Worm (Caenorhabditis elegans) whole organism, L4 larva: Measurements from ENCODE around the gene tofu-2.

ENCODE experiments used
- F26F4.8 ChIP-seq: fragments of 200-800 bp; sonication (Bioruptor generic); conservative IDR thresholded peaks from 2 replicates; pipeline ENCODE4 v1.3.6; 2022; ENCODE audit warnings: missing genetic modification characterization, missing compliant biosample characterization
- T20F7.1 ChIP-seq: fragments of 200-800 bp; sonication (Bioruptor generic); optimal IDR thresholded peaks from 2 replicates; lab custom pipeline; 2018; ENCODE audit warnings: mild to moderate bottlenecking, missing genetic modification characterization, missing compliant biosample characterization
- Y5F2A.4 ChIP-seq: fragments of 200-800 bp; sonication (Bioruptor generic); optimal IDR thresholded peaks from 2 replicates; lab custom pipeline; 2018; ENCODE audit warnings: mild to moderate bottlenecking, missing genetic modification characterization, missing compliant biosample characterization
- aha-1 ChIP-seq: fragments of 150-350 bp; peaks from one replicate; lab custom pipeline; 2014; ENCODE audit warnings: missing biosample characterization, missing genetic modification characterization
- aly-2 ChIP-seq: sonication (generic microtip); optimal IDR thresholded peaks from 2 replicates; lab custom pipeline; 2018; ENCODE audit warnings: missing biosample characterization, missing genetic modification characterization
- ama-1 ChIP-seq: fragments of 150-350 bp; optimal IDR thresholded peaks from 2 replicates; lab custom pipeline; 2014; ENCODE audit warnings: inconsistent platforms, mixed read lengths
- arid-1 ChIP-seq: fragments of 200-800 bp; sonication (Bioruptor generic); conservative IDR thresholded peaks from 2 replicates; pipeline ENCODE4 v1.3.6; 2022; ENCODE audit warnings: missing genetic modification reagents, missing genetic modification characterization, missing compliant biosample characterization
- ceh-20 ChIP-seq: fragments of 200-800 bp; sonication (Bioruptor generic); IDR thresholded peaks from 2 replicates; pipeline ENCODE4 v1.3.6; 2022; ENCODE audit warnings: missing genetic modification reagents, missing genetic modification characterization, missing compliant biosample characterization
- ceh-28 ChIP-seq: fragments of 150-350 bp; optimal IDR thresholded peaks from 2 replicates; lab custom pipeline; 2014; ENCODE audit warnings: missing biosample characterization, missing genetic modification reagents, missing genetic modification characterization
- daf-12 ChIP-seq: fragments of 150-350 bp; optimal IDR thresholded peaks from 2 replicates; lab custom pipeline; 2014; ENCODE audit warnings: missing biosample characterization, missing genetic modification reagents, missing genetic modification characterization
- daf-8 ChIP-seq: fragments of 200-800 bp; sonication (Bioruptor generic); IDR thresholded peaks from 2 replicates; pipeline ENCODE4 v1.3.6; 2022; ENCODE audit warnings: missing genetic modification characterization, missing compliant biosample characterization
- dmd-6 ChIP-seq: fragments of 200-800 bp; sonication (Bioruptor generic); IDR thresholded peaks from 2 replicates; pipeline ENCODE4 v1.3.6; 2022; ENCODE audit warnings: missing genetic modification reagents, missing genetic modification characterization, missing compliant biosample characterization
- dpl-1 ChIP-seq: fragments of 150-350 bp; optimal IDR thresholded peaks from 2 replicates; lab custom pipeline; 2014; ENCODE audit warnings: missing biosample characterization, missing genetic modification reagents, missing genetic modification characterization
- dve-1 ChIP-seq: sonication (generic microtip); optimal IDR thresholded peaks from 2 replicates; lab custom pipeline; 2017; ENCODE audit warnings: antibody characterized with exemption, mild to moderate bottlenecking, missing genetic modification characterization, missing compliant biosample characterization; ENCODE audit not compliant: insufficient read depth
- egl-27 ChIP-seq: sonication (generic microtip); optimal IDR thresholded peaks from 3 replicates; lab custom pipeline; 2017; ENCODE audit warnings: missing biosample characterization, missing genetic modification reagents, missing genetic modification characterization
- egl-43 ChIP-seq: fragments of 200-800 bp; sonication (Bioruptor generic); IDR thresholded peaks from 2 replicates; pipeline ENCODE4 v1.3.6; 2022; ENCODE audit warnings: missing genetic modification reagents, missing genetic modification characterization, missing compliant biosample characterization
- fos-1 ChIP-seq: fragments of 150-350 bp; optimal IDR thresholded peaks from 2 replicates; lab custom pipeline; 2014; ENCODE audit warnings: missing biosample characterization, missing genetic modification characterization
- gei-8 ChIP-seq: fragments of 200-800 bp; sonication (Bioruptor generic); optimal IDR thresholded peaks from 2 replicates; lab custom pipeline; 2018; ENCODE audit warnings: mild to moderate bottlenecking, missing genetic modification characterization, missing compliant biosample characterization
- hif-1 ChIP-seq, 2 experiments: sonication (generic microtip); optimal IDR thresholded peaks; 2 replicates each; lab custom pipeline; 2016 to 2017; ENCODE audit warnings: missing compliant biosample characterization in 2 of 2, missing genetic modification characterization in 2 of 2, missing genetic modification reagents in 2 of 2, missing genotype in 2 of 2, mild to moderate bottlenecking in 1 of 2
- hmg-1.1 ChIP-seq: fragments of 200-800 bp; sonication (Bioruptor generic); IDR thresholded peaks from 2 replicates; pipeline ENCODE4 v1.3.6; 2022; ENCODE audit warnings: missing genetic modification reagents, missing genetic modification characterization, missing compliant biosample characterization
- lin-15B ChIP-seq: fragments of 150-350 bp; sonication (generic microtip); optimal IDR thresholded peaks from 3 replicates; lab custom pipeline; 2014; ENCODE audit warnings: missing biosample characterization, missing genetic modification characterization
- lin-38 ChIP-seq: fragments of 200-800 bp; sonication (Bioruptor generic); IDR thresholded peaks from 2 replicates; pipeline ENCODE4 v1.3.6; 2022; ENCODE audit warnings: missing genetic modification reagents, missing genetic modification characterization, missing compliant biosample characterization
- lsy-2 ChIP-seq, 2 experiments: fragments of 150-350 bp in 1 of 2; sonication (generic microtip) in 1 of 2; optimal IDR thresholded peaks; 2 replicates each; lab custom pipeline; 2014 to 2017; ENCODE audit warnings: missing biosample characterization in 2 of 2, missing genetic modification characterization in 2 of 2
- madf-9 ChIP-seq: fragments of 200-800 bp; sonication (Bioruptor generic); conservative IDR thresholded peaks from 2 replicates; pipeline ENCODE4 v1.3.6; 2022; ENCODE audit warnings: missing genetic modification reagents, missing genetic modification characterization, missing compliant biosample characterization
- mdl-1 ChIP-seq, 2 experiments: fragments of 150-350 bp in 1 of 2; sonication (generic microtip) in 1 of 2; optimal IDR thresholded peaks; 2 replicates each; lab custom pipeline; 2014 to 2017; ENCODE audit warnings: missing biosample characterization in 2 of 2, missing genetic modification characterization in 2 of 2
- mes-2 ChIP-seq: sonication (generic microtip); optimal IDR thresholded peaks from 2 replicates; lab custom pipeline; 2016; ENCODE audit warnings: missing genotype, mild to moderate bottlenecking, missing genetic modification characterization, missing compliant biosample characterization; ENCODE audit not compliant: poor library complexity, severe bottlenecking
- mxl-2 ChIP-seq: fragments of 200-800 bp; sonication (Bioruptor generic); conservative IDR thresholded peaks from 2 replicates; pipeline ENCODE4 v1.3.6; 2022; ENCODE audit warnings: missing genetic modification reagents, missing genetic modification characterization, missing compliant biosample characterization
- mxl-3 ChIP-seq: fragments of 200-800 bp; sonication (Bioruptor generic); optimal IDR thresholded peaks from 2 replicates; lab custom pipeline; 2018; ENCODE audit warnings: mild to moderate bottlenecking, missing genetic modification characterization, missing compliant biosample characterization
- nhr-11 ChIP-seq: fragments of 150-350 bp; optimal IDR thresholded peaks from 2 replicates; lab custom pipeline; 2014; ENCODE audit warnings: missing biosample characterization, missing genetic modification characterization
- nhr-28 ChIP-seq: fragments of 150-350 bp; optimal IDR thresholded peaks from 2 replicates; lab custom pipeline; 2014; ENCODE audit warnings: missing biosample characterization, missing genetic modification characterization
- nhr-41 ChIP-seq: fragments of 200-800 bp; sonication (Bioruptor generic); IDR thresholded peaks from 2 replicates; pipeline ENCODE4 v1.3.6; 2022; ENCODE audit warnings: missing genetic modification reagents, missing genetic modification characterization, missing compliant biosample characterization
- nhr-42 ChIP-seq: fragments of 200-800 bp; sonication (Bioruptor generic); IDR thresholded peaks from 2 replicates; pipeline ENCODE4 v1.3.6; 2022; ENCODE audit warnings: missing genetic modification characterization, missing compliant biosample characterization
- nhr-6 ChIP-seq: fragments of 150-350 bp; optimal IDR thresholded peaks from 2 replicates; lab custom pipeline; 2014; ENCODE audit warnings: missing biosample characterization, missing genetic modification characterization
- nhr-77 ChIP-seq: fragments of 150-350 bp; optimal IDR thresholded peaks from 2 replicates; lab custom pipeline; 2014; ENCODE audit warnings: missing biosample characterization, missing genetic modification characterization
- pha-4 ChIP-seq, 2 experiments: fragments of 150-350 bp in 1 of 2; fragments of 200-800 bp in 1 of 2; sonication (Bioruptor generic) in 1 of 2; IDR thresholded peaks in 1 of 2; optimal IDR thresholded peaks in 1 of 2; 2 replicates each; pipeline versions ENCODE4 v1.3.6 to Lab custom; 2014 to 2022; ENCODE audit warnings: missing genetic modification characterization in 2 of 2, missing genetic modification reagents in 2 of 2, missing biosample characterization in 1 of 2, missing compliant biosample characterization in 1 of 2
- pqm-1 ChIP-seq: sonication (generic microtip); optimal IDR thresholded peaks from 2 replicates; lab custom pipeline; 2017; ENCODE audit warnings: missing biosample characterization, missing genetic modification characterization
- rbr-2 ChIP-seq: sonication (generic microtip); optimal IDR thresholded peaks from 2 replicates; lab custom pipeline; 2016; ENCODE audit warnings: missing genotype, missing genetic modification characterization, missing compliant biosample characterization
- set-16 ChIP-seq: fragments of 200-800 bp; sonication (Bioruptor generic); IDR thresholded peaks from 2 replicates; pipeline ENCODE4 v1.3.6; 2022; ENCODE audit warnings: missing genetic modification reagents, missing genetic modification characterization, missing compliant biosample characterization
- spr-1 ChIP-seq: sonication (generic microtip); optimal IDR thresholded peaks from 2 replicates; lab custom pipeline; 2016; ENCODE audit warnings: mild to moderate bottlenecking, missing genetic modification characterization, missing compliant biosample characterization
- unc-62 ChIP-seq, 3 experiments: fragments of 150-350 bp in 1 of 3; sonication (generic microtip); optimal IDR thresholded peaks in 2 of 3; peaks in 1 of 3; 1 replicate in 1 of 3; 2 replicates in 2 of 3; lab custom pipeline; 2014 to 2017; ENCODE audit warnings: missing biosample characterization in 3 of 3, missing genetic modification characterization in 3 of 3, missing genetic modification reagents in 3 of 3, missing genotype in 1 of 3
- vab-7 ChIP-seq: fragments of 200-800 bp; sonication (Bioruptor generic); IDR thresholded peaks from 2 replicates; pipeline ENCODE4 v1.3.6; 2022; ENCODE audit warnings: missing genetic modification reagents, missing genetic modification characterization, missing compliant biosample characterization
- zag-1 ChIP-seq: fragments of 150-350 bp; optimal IDR thresholded peaks from 2 replicates; lab custom pipeline; 2014; ENCODE audit warnings: missing biosample characterization, missing genetic modification characterization
- zfp-2 ChIP-seq: sonication (generic microtip); optimal IDR thresholded peaks from 2 replicates; lab custom pipeline; 2016; ENCODE audit warnings: mild to moderate bottlenecking, missing genetic modification characterization, missing compliant biosample characterization
- zip-2 ChIP-seq: fragments of 150-350 bp; optimal IDR thresholded peaks from 2 replicates; lab custom pipeline; 2014; ENCODE audit warnings: missing biosample characterization, missing genetic modification characterization

Gene tofu-2

DNA sequence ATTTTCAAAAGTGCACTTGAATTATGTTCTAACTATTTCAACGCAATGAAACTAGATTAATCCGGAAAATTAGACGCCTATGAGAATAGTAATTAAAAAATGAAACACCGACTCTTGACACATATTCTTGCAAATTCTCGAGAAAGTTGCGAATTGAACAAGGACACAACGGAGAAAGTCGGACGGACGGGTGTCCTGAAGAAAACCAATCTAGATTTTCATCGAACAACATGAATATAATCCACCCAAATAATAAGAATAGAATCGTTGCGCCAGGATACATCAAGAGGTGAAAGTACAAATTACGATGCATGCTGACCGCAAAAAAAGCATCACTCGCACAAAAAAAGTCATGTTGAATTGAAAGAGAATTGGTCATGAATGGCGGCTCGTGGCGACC, 17.8 kb upstream of the tofu-2 start:
- TF ChIP-seq lin-15B (tag; lab: Kevin White, UChicago) (no peak), unc-62 (GFP tag; optimal IDR thresholded peaks at IDR 0.05 in 1 of 2; lab: Kevin White, UChicago) (peak in 1 of 2 experiments; percentile 59), unc-62 (tag; optimal IDR thresholded peaks at IDR 0.05; lab: Kevin White, UChicago) (no peak)

- TF ChIP-seq Y5F2A.4 (GFP tag; lab: Kevin White, UChicago), result no peak
- no peak for TF ChIP-seq mxl-2 (GFP tag; lab: Robert Waterston, UW)
- no peak for TF ChIP-seq dpl-1 (GFP tag; lab: Kevin White, UChicago)
- no peak for TF ChIP-seq F26F4.8 (GFP tag; lab: Robert Waterston, UW)
- no peak for TF ChIP-seq dve-1
- TF ChIP-seq nhr-41, result no peak
- TF ChIP-seq ama-1, result no peak
- no peak for TF ChIP-seq hmg-1.1 (GFP tag; lab: Robert Waterston, UW)
- TF ChIP-seq zfp-2 (tag; lab: Kevin White, UChicago), result no peak
- TF ChIP-seq dmd-6 (GFP tag; lab: Robert Waterston, UW), result no peak
- TF ChIP-seq egl-27, result no peak
- TF ChIP-seq lsy-2 (tag; optimal IDR thresholded peaks at IDR 0.05; lab: Kevin White, UChicago), result no peak
- TF ChIP-seq nhr-11, result no peak
- TF ChIP-seq, all 104 proteins: peak for 0
Observed at ce11 chrV:7065226-7065625, 14.2 kb upstream of the tofu-2 start, which contains the start of gene Y57E12AR.1. Y57E12AR.1 (minus strand) TSS chrV:7065326.

ce11 chrV:7062790-7063189, 11.7 kb upstream of the tofu-2 start, which contains the start of gene tmem-258:
tmem-258 (plus strand) TSS chrV:7063174.
- peak; percentile 31 for TF ChIP-seq lin-38 (GFP tag; lab: Robert Waterston, UW)

- TF ChIP-seq mdl-1 (tag; optimal IDR thresholded peaks at IDR 0.05; lab: Kevin White, UChicago), result peak in 1 of 2 experiments; percentile 65
- peak; percentile 79 for TF ChIP-seq lin-38 (GFP tag; lab: Robert Waterston, UW)
- no peak for TF ChIP-seq daf-12
- no peak for TF ChIP-seq pha-4 (GFP tag; IDR thresholded peaks at IDR 0.05; lab: Robert Waterston, UW)
- TF ChIP-seq pha-4 (tag; optimal IDR thresholded peaks at IDR 0.05; lab: Kevin White, UChicago), result no peak
- TF ChIP-seq fos-1 (tag; lab: Kevin White, UChicago), result no peak
- TF ChIP-seq egl-43 (GFP tag; lab: Robert Waterston, UW), result no peak
- no peak for TF ChIP-seq daf-8
- TF ChIP-seq nhr-77 (tag; lab: Kevin White, UChicago), result peak; percentile 88
- TF ChIP-seq arid-1 (GFP tag; lab: Robert Waterston, UW), result no peak
- TF ChIP-seq nhr-6 (tag; lab: Kevin White, UChicago), result peak; percentile 56
- TF ChIP-seq mes-2, result peak; percentile 88
- peak; percentile 72 for TF ChIP-seq nhr-11
- peak; percentile 78 for TF ChIP-seq rbr-2
- TF ChIP-seq zip-2 (tag; lab: Kevin White, UChicago), result no peak
- TF ChIP-seq mxl-3 (GFP tag; lab: Kevin White, UChicago), result peak; percentile 76
- TF ChIP-seq mxl-2 (GFP tag; lab: Robert Waterston, UW), result no peak
- peak; percentile 73 for TF ChIP-seq spr-1 (tag; lab: Kevin White, UChicago)
- peak; percentile 71 for TF ChIP-seq T20F7.1 (GFP tag; lab: Kevin White, UChicago)
- TF ChIP-seq Y5F2A.4 (GFP tag; lab: Kevin White, UChicago), result no peak
- peak; percentile 44 to 90 for TF ChIP-seq lsy-2 (tag; optimal IDR thresholded peaks at IDR 0.05; lab: Kevin White, UChicago)
- no peak for TF ChIP-seq madf-9 (GFP tag; lab: Robert Waterston, UW)
- peak; percentile 58 for TF ChIP-seq hmg-1.1 (GFP tag; lab: Robert Waterston, UW)
- TF ChIP-seq aha-1 (tag; lab: Kevin White, UChicago), result peak; percentile 93
- no peak for TF ChIP-seq gei-8 (GFP tag; lab: Kevin White, UChicago)
- peak; percentile 92 for TF ChIP-seq nhr-28 (tag; lab: Kevin White, UChicago)
- no peak for TF ChIP-seq pqm-1 (tag; lab: Kevin White, UChicago)
- peak; percentile 79 for TF ChIP-seq ceh-28 (tag; lab: Kevin White, UChicago)
- TF ChIP-seq zag-1 (tag; lab: Kevin White, UChicago), result no peak
- peak; percentile 83 for TF ChIP-seq dve-1
- TF ChIP-seq nhr-42 (GFP tag; lab: Robert Waterston, UW), result no peak
- TF ChIP-seq ama-1, result no peak
- no peak for TF ChIP-seq set-16 (GFP tag; lab: Robert Waterston, UW)
- TF ChIP-seq aly-2 (tag; lab: Kevin White, UChicago), result no peak
- peak in 1 of 2 experiments; percentile 43 for TF ChIP-seq hif-1 (tag; optimal IDR thresholded peaks at IDR 0.05; lab: Kevin White, UChicago)
- peak; percentile 72 for TF ChIP-seq ceh-20 (GFP tag; lab: Robert Waterston, UW)
- no peak for TF ChIP-seq vab-7 (GFP tag; lab: Robert Waterston, UW)
Observed at ce11 chrV:7060396-7060795, 9.3 kb upstream of the tofu-2 start, which contains the start of the genes Y57E12AL.6 and Y57E12AL.1. Y57E12AL.6 (minus strand) TSS chrV:7060470. Y57E12AL.1 (plus strand) TSS chrV:7060530.
